Worm (Caenorhabditis elegans) whole organism, late embryonic: ENCODE results near the gene F39F10.4.
A peak's percentile ranks its signal among the peaks of the same experiment; 100 is the strongest.

Experiments
- C08G9.2 ChIP-seq: sonication (generic microtip); optimal IDR thresholded peaks from 2 replicates; lab custom pipeline; 2016; ENCODE audit warnings: mild to moderate bottlenecking, missing genetic modification characterization, moderate library complexity, missing compliant biosample characterization
- C38D4.7 ChIP-seq: fragments of 200-800 bp; sonication (Bioruptor generic); optimal IDR thresholded peaks from 2 replicates; lab custom pipeline; 2018; ENCODE audit warnings: mild to moderate bottlenecking, missing genetic modification characterization, moderate library complexity, missing compliant biosample characterization
- F13H6.1 ChIP-seq: sonication (generic microtip); optimal IDR thresholded peaks from 2 replicates; lab custom pipeline; 2016; ENCODE audit warnings: missing genetic modification characterization, missing compliant biosample characterization
- K02D7.2 ChIP-seq: sonication (generic microtip); optimal IDR thresholded peaks from 2 replicates; lab custom pipeline; 2017; ENCODE audit warnings: mild to moderate bottlenecking, missing genetic modification characterization, missing compliant biosample characterization
- K09A11.1 ChIP-seq: sonication (generic microtip); optimal IDR thresholded peaks from 2 replicates; lab custom pipeline; 2017; ENCODE audit warnings: antibody characterized with exemption, mild to moderate bottlenecking, missing genetic modification characterization, missing compliant biosample characterization; ENCODE audit not compliant: insufficient read depth
- ahr-1 ChIP-seq: sonication (generic microtip); optimal IDR thresholded peaks from 2 replicates; lab custom pipeline; 2016; ENCODE audit warnings: missing genetic modification characterization, missing compliant biosample characterization
- ceh-18 ChIP-seq: sonication (generic microtip); optimal IDR thresholded peaks from 2 replicates; lab custom pipeline; 2016; ENCODE audit warnings: missing genetic modification characterization, missing compliant biosample characterization
- ceh-19 ChIP-seq: fragments of 200-800 bp; sonication (Bioruptor generic); optimal IDR thresholded peaks from 2 replicates; lab custom pipeline; 2018; ENCODE audit warnings: mild to moderate bottlenecking, missing genetic modification characterization, missing compliant biosample characterization
- ceh-2 ChIP-seq: sonication (generic microtip); optimal IDR thresholded peaks from 2 replicates; lab custom pipeline; 2016; ENCODE audit warnings: missing genotype, missing genetic modification characterization, missing compliant biosample characterization
- ceh-22 ChIP-seq: sonication (generic microtip); optimal IDR thresholded peaks from 2 replicates; lab custom pipeline; 2017; ENCODE audit warnings: missing biosample characterization, missing genetic modification characterization
- ceh-30 ChIP-seq: fragments of 150-350 bp; optimal IDR thresholded peaks from 2 replicates; lab custom pipeline; 2014; ENCODE audit warnings: missing biosample characterization, missing genetic modification characterization
- ceh-31 ChIP-seq: sonication (generic microtip); optimal IDR thresholded peaks from 2 replicates; lab custom pipeline; 2016; ENCODE audit warnings: missing genetic modification characterization, missing compliant biosample characterization
- ceh-34 ChIP-seq: sonication (generic microtip); optimal IDR thresholded peaks from 2 replicates; lab custom pipeline; 2016; ENCODE audit warnings: mild to moderate bottlenecking, missing genetic modification characterization, missing compliant biosample characterization
- ceh-6 ChIP-seq: fragments of 200-800 bp; sonication (Bioruptor generic); optimal IDR thresholded peaks from 2 replicates; lab custom pipeline; 2018; ENCODE audit warnings: mild to moderate bottlenecking, missing genetic modification characterization, missing compliant biosample characterization
- ceh-9 ChIP-seq: sonication (generic microtip); optimal IDR thresholded peaks from 2 replicates; lab custom pipeline; 2016; ENCODE audit warnings: mild to moderate bottlenecking, missing genetic modification characterization, inconsistent platforms, missing compliant biosample characterization
- che-1 ChIP-seq: sonication (generic microtip); optimal IDR thresholded peaks from 2 replicates; lab custom pipeline; 2016; ENCODE audit warnings: mild to moderate bottlenecking, missing genetic modification characterization, missing compliant biosample characterization
- dve-1 ChIP-seq: sonication (generic microtip); optimal IDR thresholded peaks from 2 replicates; lab custom pipeline; 2017; ENCODE audit warnings: antibody characterized with exemption, mild to moderate bottlenecking, missing genetic modification characterization, missing compliant biosample characterization
- elt-2 ChIP-seq: sonication (generic microtip); optimal IDR thresholded peaks from 2 replicates; lab custom pipeline; 2016; ENCODE audit warnings: missing genetic modification reagents, missing genetic modification characterization, missing compliant biosample characterization
- elt-4 ChIP-seq: sonication (generic microtip); optimal IDR thresholded peaks from 2 replicates; lab custom pipeline; 2016; ENCODE audit warnings: missing genetic modification characterization, missing compliant biosample characterization
- ets-4 ChIP-seq: sonication (generic microtip); optimal IDR thresholded peaks from 2 replicates; lab custom pipeline; 2016; ENCODE audit warnings: missing genetic modification characterization, missing compliant biosample characterization
- eyg-1 ChIP-seq: sonication (generic microtip); optimal IDR thresholded peaks from 2 replicates; lab custom pipeline; 2016; ENCODE audit warnings: missing genotype, missing genetic modification characterization, missing compliant biosample characterization
- fkh-6 ChIP-seq: sonication (generic microtip); optimal IDR thresholded peaks from 2 replicates; lab custom pipeline; 2016; ENCODE audit warnings: missing genetic modification characterization, missing compliant biosample characterization
- gmeb-2 ChIP-seq: sonication (generic microtip); optimal IDR thresholded peaks from 2 replicates; lab custom pipeline; 2016; ENCODE audit warnings: missing genetic modification characterization, inconsistent platforms, missing compliant biosample characterization
- hlh-15 ChIP-seq: sonication (generic microtip); optimal IDR thresholded peaks from 2 replicates; lab custom pipeline; 2016; ENCODE audit warnings: missing genetic modification characterization, missing compliant biosample characterization
- hlh-30 ChIP-seq: sonication (generic microtip); optimal IDR thresholded peaks from 2 replicates; lab custom pipeline; 2017; ENCODE audit warnings: antibody characterized with exemption, missing genetic modification characterization, missing compliant biosample characterization; ENCODE audit not compliant: insufficient read depth
- lim-6 ChIP-seq: sonication (generic microtip); optimal IDR thresholded peaks from 2 replicates; lab custom pipeline; 2016; ENCODE audit warnings: missing genetic modification characterization, missing compliant biosample characterization
- madf-2 ChIP-seq: sonication (generic microtip); optimal IDR thresholded peaks from 2 replicates; lab custom pipeline; 2017; ENCODE audit warnings: missing genetic modification characterization, missing compliant biosample characterization
- mec-3 ChIP-seq: sonication (generic microtip); optimal IDR thresholded peaks from 2 replicates; lab custom pipeline; 2016; ENCODE audit warnings: borderline replicate concordance, missing genetic modification characterization, missing compliant biosample characterization
- nfya-1 ChIP-seq: sonication (generic microtip); optimal IDR thresholded peaks from 2 replicates; lab custom pipeline; 2017; ENCODE audit warnings: missing genetic modification characterization, mild to moderate bottlenecking, missing compliant biosample characterization, antibody characterized with exemption, moderate library complexity
- nhr-232 ChIP-seq: sonication (generic microtip); optimal IDR thresholded peaks from 2 replicates; lab custom pipeline; 2016; ENCODE audit warnings: missing genetic modification characterization, missing compliant biosample characterization
- npax-4 ChIP-seq: sonication (generic microtip); optimal IDR thresholded peaks from 2 replicates; lab custom pipeline; 2016; ENCODE audit warnings: missing genetic modification characterization, missing compliant biosample characterization
- odd-2 ChIP-seq: sonication (generic microtip); optimal IDR thresholded peaks from 2 replicates; lab custom pipeline; 2017; ENCODE audit warnings: antibody characterized with exemption, mild to moderate bottlenecking, missing genetic modification characterization, missing compliant biosample characterization
- pag-3 ChIP-seq: sonication (generic microtip); optimal IDR thresholded peaks from 2 replicates; lab custom pipeline; 2016; ENCODE audit warnings: missing compliant biosample characterization, missing genetic modification characterization, borderline replicate concordance
- pat-9 ChIP-seq: fragments of 200-800 bp; sonication (Bioruptor generic); optimal IDR thresholded peaks from 2 replicates; lab custom pipeline; 2018; ENCODE audit warnings: mild to moderate bottlenecking, missing genetic modification characterization, moderate library complexity, missing compliant biosample characterization
- pha-2 ChIP-seq: sonication (generic microtip); optimal IDR thresholded peaks from 2 replicates; lab custom pipeline; 2017; ENCODE audit warnings: mild to moderate bottlenecking, missing genetic modification characterization, missing compliant biosample characterization
- pha-4 ChIP-seq: fragments of 150-350 bp; optimal IDR thresholded peaks from 2 replicates; lab custom pipeline; 2018; ENCODE audit warnings: missing biosample characterization, missing genetic modification reagents, missing genetic modification characterization
- pqm-1 ChIP-seq: sonication (generic microtip); optimal IDR thresholded peaks from 2 replicates; lab custom pipeline; 2016; ENCODE audit warnings: missing genetic modification characterization, missing compliant biosample characterization
- pros-1 ChIP-seq: fragments of 150-350 bp; optimal IDR thresholded peaks from 2 replicates; lab custom pipeline; 2014; ENCODE audit warnings: missing biosample characterization, missing genetic modification reagents, missing genetic modification characterization
- ref-2 ChIP-seq: sonication (generic microtip); optimal IDR thresholded peaks from 2 replicates; lab custom pipeline; 2016; ENCODE audit warnings: missing genetic modification characterization, missing compliant biosample characterization
- rnt-1 ChIP-seq: sonication (generic microtip); optimal IDR thresholded peaks from 2 replicates; lab custom pipeline; 2016; ENCODE audit warnings: missing genetic modification characterization, missing compliant biosample characterization
- sdc-2 ChIP-seq: sonication (generic microtip); optimal IDR thresholded peaks from 2 replicates; lab custom pipeline; 2016; ENCODE audit warnings: missing genotype, missing genetic modification characterization, missing compliant biosample characterization
- sox-4 ChIP-seq: sonication (generic microtip); optimal IDR thresholded peaks from 2 replicates; lab custom pipeline; 2017; ENCODE audit warnings: mild to moderate bottlenecking, missing genetic modification characterization, inconsistent platforms, missing compliant biosample characterization
- tbx-7 ChIP-seq: sonication (generic microtip); optimal IDR thresholded peaks from 2 replicates; lab custom pipeline; 2016; ENCODE audit warnings: missing genotype, missing genetic modification characterization, missing compliant biosample characterization
- ttx-3 ChIP-seq: sonication (generic microtip); optimal IDR thresholded peaks from 2 replicates; lab custom pipeline; 2016; ENCODE audit warnings: missing genetic modification reagents, missing genetic modification characterization, missing compliant biosample characterization
- unc-3 ChIP-seq, 2 experiments: fragments of 200-800 bp in 1 of 2; sonication (Bioruptor generic) in 1 of 2; sonication (generic microtip) in 1 of 2; conservative IDR thresholded peaks in 1 of 2; optimal IDR thresholded peaks in 1 of 2; 2 replicates each; pipeline versions ENCODE4 v1.3.6 to Lab custom; 2016 to 2022; ENCODE audit warnings: missing compliant biosample characterization in 2 of 2, missing genetic modification characterization in 2 of 2, missing genetic modification reagents in 1 of 2
- unc-42 ChIP-seq: sonication (generic microtip); optimal IDR thresholded peaks from 2 replicates; lab custom pipeline; 2016; ENCODE audit warnings: missing genotype, missing genetic modification characterization, missing compliant biosample characterization
- unc-55 ChIP-seq: sonication (generic microtip); optimal IDR thresholded peaks from 2 replicates; lab custom pipeline; 2017; ENCODE audit warnings: missing biosample characterization, missing genetic modification reagents, missing genetic modification characterization
- ztf-16 ChIP-seq: sonication (generic microtip); optimal IDR thresholded peaks from 2 replicates; lab custom pipeline; 2017; ENCODE audit warnings: missing genetic modification characterization, missing compliant biosample characterization

The F39F10.4 gene

ce11 chrX:16929560-16930332 is 26.2 kb upstream of the F39F10.4 start (continued):
- no peak for TF ChIP-seq odd-2 (tag; lab: Kevin White, UChicago)
- TF ChIP-seq pqm-1 = peak; percentile 92
- TF ChIP-seq fkh-6 = peak; percentile 74
- TF ChIP-seq C38D4.7 (GFP tag; lab: Kevin White, UChicago) = peak; percentile 45
- peak; percentile 86 for TF ChIP-seq dve-1
- TF ChIP-seq unc-3 (GFP tag; conservative IDR thresholded peaks at IDR 0.05; lab: Robert Waterston, UW) = no peak; the same call in 1 of the 2 replicates
- peak; percentile 75 for TF ChIP-seq unc-3 (tag; optimal IDR thresholded peaks at IDR 0.05; lab: Kevin White, UChicago)
- peak; percentile 75 for TF ChIP-seq ceh-22 (tag; lab: Kevin White, UChicago)
- TF ChIP-seq madf-2 = peak; percentile 33
- TF ChIP-seq elt-2 = peak; percentile 71
- peak; percentile 98 for TF ChIP-seq unc-55 (GFP tag; lab: Kevin White, UChicago)
- peak; percentile 93 for TF ChIP-seq sdc-2 (tag; lab: Kevin White, UChicago)
- peak; percentile 60 for TF ChIP-seq ahr-1
- TF ChIP-seq nhr-232 = no peak
- TF ChIP-seq pat-9 (tag; lab: Kevin White, UChicago) = peak; percentile 31
- peak; percentile 76 for TF ChIP-seq ztf-16 (tag; lab: Kevin White, UChicago)
- peak; percentile 95 for TF ChIP-seq unc-42 (tag; lab: Kevin White, UChicago)
- TF ChIP-seq ceh-18 (tag; lab: Kevin White, UChicago) = peak; percentile 100

ce11 chrX:16928087-16928486 is 24.6 kb upstream of the F39F10.4 start:
- no peak for TF ChIP-seq rnt-1
- TF ChIP-seq elt-4 (tag; lab: Kevin White, UChicago) = no peak
- peak; percentile 40 for TF ChIP-seq ceh-2 (tag; lab: Kevin White, UChicago)
- TF ChIP-seq dve-1 = peak; percentile 26
- TF ChIP-seq K09A11.1 (tag; lab: Kevin White, UChicago) = peak; percentile 42
- TF ChIP-seq ceh-22 (tag; lab: Kevin White, UChicago) = no peak
- TF ChIP-seq pag-3 (tag; lab: Kevin White, UChicago) = no peak
- no peak for TF ChIP-seq ahr-1
- TF ChIP-seq eyg-1 (tag; lab: Kevin White, UChicago) = peak; percentile 11
- TF ChIP-seq sdc-2 (tag; lab: Kevin White, UChicago) = peak; percentile 83
- TF ChIP-seq ceh-30 = no peak
- no peak for TF ChIP-seq ets-4 (tag; lab: Kevin White, UChicago)
- peak; percentile 67 for TF ChIP-seq sox-4 (tag; lab: Kevin White, UChicago)
- TF ChIP-seq pha-4 (tag; lab: Kevin White, UChicago) = no peak
- no peak for TF ChIP-seq ceh-18 (tag; lab: Kevin White, UChicago)
- TF ChIP-seq ceh-6 = peak; percentile 81
- TF ChIP-seq F13H6.1 (tag; lab: Kevin White, UChicago) = no peak
- no peak for TF ChIP-seq lim-6 (tag; lab: Kevin White, UChicago)
- TF ChIP-seq pha-2 (tag; lab: Kevin White, UChicago) = peak; percentile 72
- peak; percentile 26 for TF ChIP-seq hlh-15
- no peak for TF ChIP-seq ceh-9 (tag; lab: Kevin White, UChicago)
- TF ChIP-seq unc-55 (GFP tag; lab: Kevin White, UChicago) = no peak
- TF ChIP-seq fkh-6 = peak; percentile 59
- peak; percentile 38 for TF ChIP-seq nfya-1 (tag; lab: Kevin White, UChicago)
- TF ChIP-seq pqm-1 = no peak
- peak; percentile 77 for TF ChIP-seq ref-2 (tag; lab: Kevin White, UChicago)
- peak; percentile 57 for TF ChIP-seq ceh-19 (GFP tag; lab: Kevin White, UChicago)
- peak; percentile 63 for TF ChIP-seq gmeb-2
- TF ChIP-seq che-1 (tag; lab: Kevin White, UChicago) = peak; percentile 75
- TF ChIP-seq hlh-30 (tag; lab: Kevin White, UChicago) = no peak
- no peak for TF ChIP-seq pros-1 (tag; lab: Kevin White, UChicago)
- peak; percentile 41 for TF ChIP-seq C08G9.2 (tag; lab: Kevin White, UChicago)
- peak; percentile 71 for TF ChIP-seq ceh-34 (tag; lab: Kevin White, UChicago)
- TF ChIP-seq ttx-3 (tag; lab: Kevin White, UChicago) = peak; percentile 71
- peak; percentile 47 for TF ChIP-seq tbx-7 (tag; lab: Kevin White, UChicago)
- peak; percentile 24 for TF ChIP-seq odd-2 (tag; lab: Kevin White, UChicago)
- no peak for TF ChIP-seq mec-3 (tag; lab: Kevin White, UChicago)
- TF ChIP-seq npax-4 (tag; lab: Kevin White, UChicago) = peak; percentile 51
- peak; percentile 57 for TF ChIP-seq ceh-31 (tag; lab: Kevin White, UChicago)
- TF ChIP-seq K02D7.2 (tag; lab: Kevin White, UChicago) = no peak
